Fruit fly (Drosophila melanogaster) whole organism: Measurements from ENCODE around the gene alpha-PheRS.

Experiments
- CG8478 ChIP-seq: fragments of >200 bp; optimal IDR thresholded peaks from 2 replicates; lab custom pipeline; 2018; ENCODE audit warnings: inconsistent platforms
- pan ChIP-seq: fragments of >200 bp; optimal IDR thresholded peaks from 2 replicates; lab custom pipeline; 2017
- psq ChIP-seq: fragments of >200 bp; optimal IDR thresholded peaks from 2 replicates; lab custom pipeline; 2017
- usp ChIP-seq: fragments of >200 bp; optimal IDR thresholded peaks from 2 replicates; lab custom pipeline; 2017; ENCODE audit warnings: missing biosample characterization, missing genetic modification characterization, mixed read lengths

alpha-PheRS gene

DNA sequence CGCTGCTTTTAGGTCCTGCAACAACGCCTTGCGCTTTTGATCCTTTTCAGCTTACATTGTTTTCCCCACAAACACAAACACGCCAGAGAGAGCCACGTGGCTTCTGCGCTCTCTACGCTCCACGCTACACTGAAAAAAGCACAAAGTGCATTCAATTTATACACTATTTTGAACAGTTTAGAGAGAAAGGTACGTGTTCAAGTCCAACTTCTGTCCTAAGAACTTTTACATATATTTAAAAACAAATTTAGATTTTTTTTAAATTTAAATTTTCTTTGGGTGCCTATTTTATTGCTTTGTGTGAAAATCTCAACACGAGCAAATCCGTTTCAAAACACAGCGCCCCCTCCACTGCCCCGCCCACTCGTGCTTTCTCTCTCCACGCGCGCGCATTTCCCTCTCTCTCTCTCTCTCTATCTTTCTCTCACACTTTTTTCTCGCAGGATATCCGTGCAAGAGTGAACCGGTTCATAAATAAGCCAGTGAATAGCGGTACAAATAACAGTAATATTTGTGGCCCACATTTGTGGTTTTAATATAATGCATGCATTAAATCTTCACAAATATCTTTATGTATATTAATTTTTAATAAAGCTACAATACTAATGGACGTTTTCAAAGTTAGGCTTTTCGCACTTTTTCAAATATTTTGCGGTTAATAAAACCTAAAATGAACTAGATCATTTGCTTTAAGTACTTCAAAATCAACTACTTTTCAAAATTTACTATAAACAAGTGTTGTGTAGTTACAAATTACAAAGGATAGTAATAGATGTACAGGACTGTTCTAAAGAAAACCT is 45.2 kb downstream of the alpha-PheRS start:
- TF ChIP-seq usp (GFP tag; lab: Kevin White, UChicago) (no peak), pan (no peak), CG8478 (lab: Kevin White, UChicago) (no peak), psq (lab: Kevin White, UChicago) (no peak)
